Fruit fly (Drosophila melanogaster) whole organism, embryonic: ENCODE data around the gene Strip.

ENCODE experiments used
- CG10147 ChIP-seq: fragments of 200-800 bp; sonication (Bioruptor generic); optimal IDR thresholded peaks from 2 replicates; lab custom pipeline; 2019; ENCODE audit warnings: missing biosample characterization, mild to moderate bottlenecking, missing genetic modification characterization, moderate library complexity
- CG17361 ChIP-seq: fragments of 200-800 bp; sonication (Bioruptor generic); IDR thresholded peaks from 3 replicates; pipeline ENCODE4 v1.3.6; 2022; ENCODE audit warnings: missing biosample characterization, missing genetic modification characterization
- CG30403 ChIP-seq: fragments of 200-800 bp; sonication (Bioruptor generic); optimal IDR thresholded peaks from 3 replicates; lab custom pipeline; 2016; ENCODE audit warnings: missing biosample characterization, missing genetic modification characterization
- CG8478 ChIP-seq: fragments of >200 bp; optimal IDR thresholded peaks from 2 replicates; lab custom pipeline; 2018
- H15 ChIP-seq: fragments of 200-800 bp; sonication (Bioruptor generic); IDR thresholded peaks from 3 replicates; pipeline ENCODE4 v1.3.6; 2022; ENCODE audit warnings: missing biosample characterization, missing genetic modification characterization
- Max ChIP-seq: fragments of 200-800 bp; sonication (Bioruptor generic); optimal IDR thresholded peaks from 2 replicates; lab custom pipeline; 2016; ENCODE audit warnings: missing biosample characterization, mild to moderate bottlenecking, missing genetic modification characterization
- NFAT ChIP-seq: fragments of 200-800 bp; sonication (Bioruptor generic); IDR thresholded peaks from 2 replicates; pipeline ENCODE4 v1.3.6; 2022; ENCODE audit warnings: missing biosample characterization, missing genetic modification characterization
- chn ChIP-seq: fragments of 200-800 bp; sonication (Bioruptor generic); optimal IDR thresholded peaks from 2 replicates; lab custom pipeline; 2016; ENCODE audit warnings: missing biosample characterization, missing genetic modification characterization
- gcm2 ChIP-seq: fragments of 200-800 bp; sonication (Bioruptor generic); optimal IDR thresholded peaks from 2 replicates; lab custom pipeline; 2016; ENCODE audit warnings: missing biosample characterization, missing genetic modification characterization
- gfzf ChIP-seq: fragments of 200-800 bp; sonication (Bioruptor generic); optimal IDR thresholded peaks from 2 replicates; lab custom pipeline; 2016; ENCODE audit warnings: missing biosample characterization, mild to moderate bottlenecking, missing genetic modification characterization, moderate library complexity
- pb ChIP-seq: fragments of 200-800 bp; sonication (Bioruptor generic); optimal IDR thresholded peaks from 3 replicates; lab custom pipeline; 2016; ENCODE audit warnings: missing biosample characterization, missing genetic modification characterization
- row ChIP-seq: fragments of 200-800 bp; sonication (Bioruptor generic); IDR thresholded peaks from 3 replicates; pipeline ENCODE4 v1.3.6; 2022; ENCODE audit warnings: missing biosample characterization, missing genetic modification characterization
- sob ChIP-seq: fragments of 200-800 bp; sonication (Bioruptor generic); IDR thresholded peaks from 2 replicates; pipeline ENCODE4 v1.3.6; 2022; ENCODE audit warnings: missing biosample characterization, missing genetic modification characterization
- tup ChIP-seq: fragments of 200-800 bp; sonication (Bioruptor generic); optimal IDR thresholded peaks from 2 replicates; lab custom pipeline; 2016; ENCODE audit warnings: missing biosample characterization, mild to moderate bottlenecking, missing genetic modification characterization, moderate library complexity

dm6 chr3L:3291159-3291558 is 37.5 kb downstream of the Strip start, which contains the start of gene CG12009:
- TF ChIP-seq sob (GFP tag; lab: Robert Waterston, UW): no peak
- TF ChIP-seq gcm2: no peak
- no peak for TF ChIP-seq tup
- no peak for TF ChIP-seq gfzf (GFP tag; lab: Kevin White, UChicago)
- no peak for TF ChIP-seq chn (GFP tag; lab: Kevin White, UChicago)
- TF ChIP-seq CG17361 (GFP tag; lab: Robert Waterston, UW): no peak
- no peak for TF ChIP-seq CG8478 (lab: Kevin White, UChicago)
- no peak for TF ChIP-seq CG30403
- no peak for TF ChIP-seq H15 (GFP tag; lab: Robert Waterston, UW)
- TF ChIP-seq NFAT (GFP tag; lab: Robert Waterston, UW): no peak
- TF ChIP-seq pb (GFP tag; lab: Kevin White, UChicago): no peak
- TF ChIP-seq Max (GFP tag; lab: Kevin White, UChicago): no peak
- TF ChIP-seq CG10147 (GFP tag; lab: Kevin White, UChicago): no peak
- TF ChIP-seq row (GFP tag; lab: Robert Waterston, UW): no peak
